Fruit fly (Drosophila melanogaster) whole organism, prepupa: ENCODE results near the gene CG32668.

Experiments used
- Blimp-1 ChIP-seq: fragments of 200-800 bp; sonication (Bioruptor generic); optimal IDR thresholded peaks from 3 replicates; lab custom pipeline; 2017; ENCODE audit warnings: missing biosample characterization, missing genetic modification characterization, mild to moderate bottlenecking, moderate library complexity, missing genetic modification reagents
- CG10631 ChIP-seq: fragments of 200-800 bp; sonication (Bioruptor generic); optimal IDR thresholded peaks from 2 replicates; lab custom pipeline; 2016; ENCODE audit warnings: missing biosample characterization, missing genetic modification characterization
- CG10669 ChIP-seq: fragments of 200-800 bp; sonication (Bioruptor generic); optimal IDR thresholded peaks from 3 replicates; lab custom pipeline; 2018; ENCODE audit warnings: missing biosample characterization, mild to moderate bottlenecking, missing genetic modification characterization, moderate library complexity
- CG11762 ChIP-seq: fragments of 200-800 bp; sonication (Bioruptor generic); optimal IDR thresholded peaks from 3 replicates; lab custom pipeline; 2016; ENCODE audit warnings: missing biosample characterization, missing genetic modification characterization; ENCODE audit not compliant: insufficient read depth
- CG11902 ChIP-seq: fragments of 200-800 bp; sonication (Bioruptor generic); optimal IDR thresholded peaks from 3 replicates; lab custom pipeline; 2016; ENCODE audit warnings: missing biosample characterization, missing genetic modification characterization
- CG15336 ChIP-seq: fragments of 200-800 bp; sonication (Bioruptor generic); IDR thresholded peaks from 2 replicates; pipeline ENCODE4 v1.3.6; 2022; ENCODE audit warnings: missing biosample characterization, missing genetic modification characterization
- CG1621 ChIP-seq: fragments of 200-800 bp; sonication (Bioruptor generic); optimal IDR thresholded peaks from 3 replicates; lab custom pipeline; 2018; ENCODE audit warnings: missing biosample characterization, mild to moderate bottlenecking, missing genetic modification characterization
- CG16779 ChIP-seq: fragments of 200-800 bp; sonication (Bioruptor generic); optimal IDR thresholded peaks from 3 replicates; lab custom pipeline; 2017; ENCODE audit warnings: missing biosample characterization, mild to moderate bottlenecking, missing genetic modification characterization
- CG3032 ChIP-seq: fragments of 200-800 bp; optimal IDR thresholded peaks from 2 replicates; lab custom pipeline; 2019; ENCODE audit warnings: missing biosample characterization, mild to moderate bottlenecking, missing genetic modification characterization, moderate library complexity
- CG31627 ChIP-seq: fragments of 200-800 bp; sonication (Bioruptor generic); optimal IDR thresholded peaks from 3 replicates; lab custom pipeline; 2016; ENCODE audit warnings: missing biosample characterization, missing genetic modification characterization
- CG34406 ChIP-seq: fragments of 200-800 bp; sonication (Bioruptor generic); optimal IDR thresholded peaks from 3 replicates; lab custom pipeline; 2016; ENCODE audit warnings: missing biosample characterization, missing genetic modification characterization
- CG3919 ChIP-seq: fragments of 200-800 bp; sonication (Bioruptor generic); optimal IDR thresholded peaks from 3 replicates; lab custom pipeline; 2016; ENCODE audit warnings: missing biosample characterization, missing genetic modification characterization
- CG6163 ChIP-seq: fragments of 200-800 bp; sonication (Bioruptor generic); IDR thresholded peaks from 3 replicates; pipeline ENCODE4 v1.3.6; 2022; ENCODE audit warnings: missing biosample characterization, missing genetic modification characterization
- CG6792 ChIP-seq: fragments of 200-800 bp; sonication (Bioruptor generic); optimal IDR thresholded peaks from 3 replicates; lab custom pipeline; 2016; ENCODE audit warnings: missing biosample characterization, missing genetic modification characterization
- CG6808 ChIP-seq: fragments of 200-800 bp; sonication (Bioruptor generic); optimal IDR thresholded peaks from 3 replicates; lab custom pipeline; 2017; ENCODE audit warnings: missing biosample characterization, missing genetic modification characterization, mild to moderate bottlenecking, moderate library complexity, missing genetic modification reagents
- CG7368 ChIP-seq: fragments of 200-800 bp; sonication (Bioruptor generic); optimal IDR thresholded peaks from 3 replicates; lab custom pipeline; 2016; ENCODE audit warnings: missing biosample characterization, missing genetic modification characterization
- CG9139 ChIP-seq: fragments of 200-800 bp; sonication (Bioruptor generic); optimal IDR thresholded peaks from 3 replicates; lab custom pipeline; 2017; ENCODE audit warnings: missing biosample characterization, mild to moderate bottlenecking, missing genetic modification characterization
- Eip75B ChIP-seq: fragments of 200-800 bp; sonication (Bioruptor generic); optimal IDR thresholded peaks from 3 replicates; lab custom pipeline; 2016; ENCODE audit warnings: missing biosample characterization, missing genetic modification characterization
- Eip78C ChIP-seq: fragments of 200-800 bp; sonication (Bioruptor generic); peaks from one replicate; lab custom pipeline; 2016; ENCODE audit warnings: missing biosample characterization, missing genetic modification characterization
- Eip93F ChIP-seq: fragments of 200-800 bp; sonication (Bioruptor generic); optimal IDR thresholded peaks from 2 replicates; lab custom pipeline; 2016; ENCODE audit warnings: missing biosample characterization, mild to moderate bottlenecking, missing genetic modification characterization
- Ets21C ChIP-seq: fragments of 200-800 bp; sonication (Bioruptor generic); optimal IDR thresholded peaks from 3 replicates; lab custom pipeline; 2016; ENCODE audit warnings: missing biosample characterization, missing genetic modification characterization
- Ets96B ChIP-seq: fragments of 200-800 bp; optimal IDR thresholded peaks from 2 replicates; lab custom pipeline; 2019; ENCODE audit warnings: missing biosample characterization, mild to moderate bottlenecking, missing genetic modification characterization, moderate library complexity
- Gug ChIP-seq: fragments of 200-800 bp; sonication (Bioruptor generic); IDR thresholded peaks from 2 replicates; pipeline ENCODE4 v1.3.6; 2022; ENCODE audit warnings: missing biosample characterization, missing genetic modification characterization
- Hr38 ChIP-seq: sonication (Bioruptor generic); optimal IDR thresholded peaks from 2 replicates; lab custom pipeline; 2016; ENCODE audit warnings: missing biosample characterization, missing genetic modification characterization
- Hr39 ChIP-seq: fragments of 200-800 bp; sonication (Bioruptor generic); optimal IDR thresholded peaks from 2 replicates; lab custom pipeline; 2016; ENCODE audit warnings: missing biosample characterization, missing genetic modification characterization
- OdsH ChIP-seq: fragments of 200-800 bp; sonication (Bioruptor generic); optimal IDR thresholded peaks from 3 replicates; lab custom pipeline; 2016; ENCODE audit warnings: missing biosample characterization, missing genetic modification characterization
- Sox102F ChIP-seq: fragments of 200-800 bp; sonication (Bioruptor generic); optimal IDR thresholded peaks from 2 replicates; lab custom pipeline; 2016; ENCODE audit warnings: missing biosample characterization, mild to moderate bottlenecking, missing genetic modification characterization
- achi ChIP-seq: fragments of 200-800 bp; sonication (Bioruptor generic); optimal IDR thresholded peaks from 3 replicates; lab custom pipeline; 2016; ENCODE audit warnings: missing biosample characterization, missing genetic modification characterization
- esn ChIP-seq: fragments of 200-800 bp; sonication (Bioruptor generic); optimal IDR thresholded peaks from 2 replicates; lab custom pipeline; 2016; ENCODE audit warnings: missing biosample characterization, mild to moderate bottlenecking, missing genetic modification characterization, moderate library complexity
- fd59A ChIP-seq: fragments of 200-800 bp; sonication (Bioruptor generic); optimal IDR thresholded peaks from 2 replicates; lab custom pipeline; 2017; ENCODE audit warnings: missing biosample characterization, mild to moderate bottlenecking, missing genetic modification characterization, missing genetic modification reagents
- fd85E ChIP-seq: fragments of 200-800 bp; sonication (Bioruptor generic); optimal IDR thresholded peaks from 3 replicates; lab custom pipeline; 2016; ENCODE audit warnings: missing biosample characterization, missing genetic modification characterization
- lz ChIP-seq: fragments of 200-800 bp; sonication (Bioruptor generic); optimal IDR thresholded peaks from 3 replicates; lab custom pipeline; 2016; ENCODE audit warnings: missing biosample characterization, missing genetic modification characterization
- net ChIP-seq: fragments of 200-800 bp; sonication (Bioruptor generic); optimal IDR thresholded peaks from 3 replicates; lab custom pipeline; 2016; ENCODE audit warnings: missing biosample characterization, missing genetic modification characterization
- pdm3 ChIP-seq: fragments of 200-800 bp; sonication (Bioruptor generic); optimal IDR thresholded peaks from 3 replicates; lab custom pipeline; 2016; ENCODE audit warnings: missing biosample characterization, missing genetic modification characterization
- salr ChIP-seq, 2 experiments: fragments of 200-800 bp; sonication (Bioruptor generic); optimal IDR thresholded peaks; 3 replicates each; lab custom pipeline; 2016 to 2018; ENCODE audit warnings: missing biosample characterization in 2 of 2, missing genetic modification characterization in 2 of 2, mild to moderate bottlenecking in 1 of 2
- spab ChIP-seq: fragments of 200-800 bp; sonication (Bioruptor generic); optimal IDR thresholded peaks from 2 replicates; lab custom pipeline; 2017; ENCODE audit warnings: missing biosample characterization, mild to moderate bottlenecking, missing genetic modification characterization, missing genetic modification reagents
- svp ChIP-seq: fragments of 200-800 bp; sonication (Bioruptor generic); peaks from one replicate; lab custom pipeline; 2016; ENCODE audit warnings: missing biosample characterization, missing genetic modification characterization
- vri ChIP-seq: fragments of 200-800 bp; sonication (Bioruptor generic); optimal IDR thresholded peaks from 3 replicates; lab custom pipeline; 2016; ENCODE audit warnings: missing biosample characterization, mild to moderate bottlenecking, missing genetic modification characterization

CG32668 gene

dm6 chrX:11136587-11137512 lies 22.7 kb downstream of the CG32668 start, which contains the start of gene Klp10A (continued):
- TF ChIP-seq esn, result peak; percentile 35
- TF ChIP-seq CG11762 (GFP tag; lab: Kevin White, UChicago), result peak; percentile 1
- TF ChIP-seq CG3919 (GFP tag; lab: Kevin White, UChicago), result no peak
- no peak for TF ChIP-seq Gug
- no peak for TF ChIP-seq CG6163
- TF ChIP-seq CG6792, result no peak
- TF ChIP-seq CG10669 (GFP tag; lab: Kevin White, UChicago), result no peak
- peak; percentile 34 for TF ChIP-seq achi (GFP tag; lab: Kevin White, UChicago)
- TF ChIP-seq OdsH, result no peak
- TF ChIP-seq, all 60 proteins: peak for 19

dm6 chrX:11135840-11136586 lies 23.5 kb downstream of the CG32668 start:
- TF ChIP-seq Eip78C (GFP tag; lab: Kevin White, UChicago), result peak; percentile 5
- TF ChIP-seq Ets96B (tag; lab: Kevin White, UChicago), result no peak
- TF ChIP-seq esn, result no peak
- no peak for TF ChIP-seq Gug
- TF ChIP-seq CG15336 (GFP tag; lab: Robert Waterston, UW), result 0 out of 2 replicates have a peak, but pooled peaks have one; percentile 7
- peak; percentile 41 for TF ChIP-seq svp (GFP tag; lab: Kevin White, UChicago)
- TF ChIP-seq, all 60 proteins: peak for 3

- no peak for TF ChIP-seq Sox102F
- TF ChIP-seq fd85E (GFP tag; lab: Kevin White, UChicago), result no peak
These were observed 27.2 kb downstream of the CG32668 start, which contains the start of gene CG44385 for dm6 chrX:11132312-11132711. Gene CG44385, minus strand, starts transcription at chrX:11132412.

- TF ChIP-seq CG3919 (GFP tag; lab: Kevin White, UChicago) (no peak), achi (GFP tag; lab: Kevin White, UChicago) (peak; percentile 99), CG15336 (GFP tag; lab: Robert Waterston, UW) (0 out of 2 replicates have a peak, but pooled peaks have one; percentile 15), esn (peak; percentile 1)
These were observed 30.7 kb downstream of the CG32668 start, which contains the start of gene SrpRalpha for dm6 chrX:11128828-11129227. Gene SrpRalpha, minus strand, starts transcription at chrX:11129087.

dm6 chrX:11124749-11125508 lies 34.6 kb downstream of the CG32668 start, which contains the start of gene Rpt3:
Gene Rpt3, plus strand, starts transcription at chrX:11125101.
- TF ChIP-seq CG6808 (GFP tag; lab: Kevin White, UChicago) (no peak), lz (GFP tag; lab: Kevin White, UChicago) (no peak), Sox102F (no peak), CG34406 (no peak), Blimp-1 (GFP tag; lab: Kevin White, UChicago) (no peak), OdsH (no peak), CG10669 (GFP tag; lab: Kevin White, UChicago) (no peak), salr (GFP tag; optimal IDR thresholded peaks at IDR 0.05; lab: Kevin White, UChicago) (no peak), vri (GFP tag; lab: Kevin White, UChicago) (no peak), fd59A (GFP tag; lab: Kevin White, UChicago) (no peak), CG1621 (tag; lab: Kevin White, UChicago) (no peak), Ets21C (no peak), Eip93F (GFP tag; lab: Kevin White, UChicago) (no peak), CG3032 (tag; lab: Kevin White, UChicago) (peak; percentile 5), Hr39 (GFP tag; lab: Kevin White, UChicago) (no peak), Hr38 (GFP tag; lab: Kevin White, UChicago) (no peak), CG7368 (GFP tag; lab: Kevin White, UChicago) (no peak), Ets96B (tag; lab: Kevin White, UChicago) (no peak), CG3919 (GFP tag; lab: Kevin White, UChicago) (no peak), CG9139 (GFP tag; lab: Kevin White, UChicago) (no peak), CG10631 (GFP tag; lab: Kevin White, UChicago) (no peak), pdm3 (GFP tag; lab: Kevin White, UChicago) (no peak), net (GFP tag; lab: Kevin White, UChicago) (no peak), CG31627 (GFP tag; lab: Kevin White, UChicago) (no peak), CG16779 (tag; lab: Kevin White, UChicago) (no peak), spab (GFP tag; lab: Kevin White, UChicago) (no peak), CG11902 (GFP tag; lab: Kevin White, UChicago) (no peak), svp (GFP tag; lab: Kevin White, UChicago) (no peak), Eip75B (GFP tag; lab: Kevin White, UChicago) (no peak)
